Worm (Caenorhabditis elegans): ENCODE data around the gene cki-1.

The cki-1 gene

DNA sequence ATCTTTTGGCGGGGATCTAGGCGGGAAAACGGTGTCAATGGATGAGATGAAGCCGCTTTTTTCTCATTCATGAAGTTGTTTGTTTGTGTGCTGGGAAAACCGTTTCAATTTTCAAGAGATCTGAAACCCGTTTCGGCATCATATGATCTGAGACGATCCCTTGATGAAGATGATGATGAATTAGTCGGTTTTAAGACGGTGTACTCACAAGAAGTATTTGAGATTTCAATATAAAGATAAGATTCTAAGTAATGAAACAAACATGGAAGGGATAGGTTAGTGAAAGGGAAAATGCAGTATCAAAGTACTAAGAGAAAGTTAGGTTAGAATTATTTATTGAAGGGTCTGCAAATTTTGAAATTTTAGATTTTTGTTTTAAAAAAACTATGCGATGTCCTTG is 2.9 kb upstream of the cki-1 start (continued):
- TF ChIP-seq xbp-1 (tag; optimal IDR thresholded peaks at IDR 0.05) = no peak
- peak; percentile 71 for TF ChIP-seq blmp-1 (tag; optimal IDR thresholded peaks at IDR 0.05)
- peak; percentile 28 for TF ChIP-seq snu-23 (GFP tag; optimal IDR thresholded peaks at IDR 0.05)
- TF ChIP-seq C34B4.2 (tag; optimal IDR thresholded peaks at IDR 0.05) = no peak
- TF ChIP-seq ceh-8 (GFP tag; optimal IDR thresholded peaks at IDR 0.05) = no peak
- TF ChIP-seq lsy-2 (tag; optimal IDR thresholded peaks at IDR 0.05) = no peak
- no peak for TF ChIP-seq mef-2 (tag; optimal IDR thresholded peaks at IDR 0.05)
- no peak for TF ChIP-seq dsc-1 (tag; optimal IDR thresholded peaks at IDR 0.05)
- no peak for TF ChIP-seq ceh-90 (tag; optimal IDR thresholded peaks at IDR 0.05)
- TF ChIP-seq mab-9 (GFP tag; IDR thresholded peaks at IDR 0.05) = no peak
- no peak for TF ChIP-seq fos-1 (tag; optimal IDR thresholded peaks at IDR 0.05)
- no peak for TF ChIP-seq isw-1 (GFP tag; IDR thresholded peaks at IDR 0.05)
- no peak for TF ChIP-seq alr-1 (tag; optimal IDR thresholded peaks at IDR 0.05; ENCODE audit: borderline replicate concordance)
- TF ChIP-seq tbx-2 (tag; optimal IDR thresholded peaks at IDR 0.05) = no peak
- no peak for TF ChIP-seq Y116A8C.19 (tag; optimal IDR thresholded peaks at IDR 0.05; ENCODE audit: borderline replicate concordance)

DNA sequence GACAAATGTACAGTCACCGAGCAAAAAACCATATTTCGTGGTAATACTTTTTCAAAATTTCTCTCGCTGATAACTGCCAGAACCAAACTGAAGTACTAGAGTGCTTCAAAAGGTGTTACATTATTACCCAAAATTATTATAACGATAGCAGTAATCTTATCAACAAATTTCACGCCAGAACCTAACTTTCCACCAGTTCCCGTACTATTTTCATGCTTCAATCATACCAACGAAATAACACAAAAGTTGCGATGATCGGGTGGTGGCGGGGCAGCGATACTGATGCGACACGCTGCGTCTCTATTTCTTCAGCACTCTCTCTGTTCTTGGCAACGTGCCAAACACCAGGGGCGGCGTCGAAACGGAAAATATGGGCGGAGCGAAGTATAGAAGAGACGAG is 2.1 kb upstream of the cki-1 start:
- TF ChIP-seq hpl-2 (GFP tag; optimal IDR thresholded peaks at IDR 0.05) (no peak), nhr-47 (tag; optimal IDR thresholded peaks at IDR 0.05) (peak; percentile 36), lsy-2 (tag; optimal IDR thresholded peaks at IDR 0.05) (peak; percentile 17 to 20), pqm-1 (tag; optimal IDR thresholded peaks at IDR 0.05) (peak; percentile 38), tlp-1 (tag; optimal IDR thresholded peaks at IDR 0.05) (peak; percentile 25), zag-1 (tag; optimal IDR thresholded peaks at IDR 0.05) (no peak), fkh-4 (tag; optimal IDR thresholded peaks at IDR 0.05; ENCODE audit: borderline replicate concordance) (no peak), elt-2 (tag; optimal IDR thresholded peaks at IDR 0.05) (peak; percentile 94), nhr-11 (tag; optimal IDR thresholded peaks at IDR 0.05) (no peak), Y116A8C.19 (tag; optimal IDR thresholded peaks at IDR 0.05; ENCODE audit: borderline replicate concordance) (no peak), nhr-19 (GFP tag; conservative IDR thresholded peaks at IDR 0.05) (peak; percentile 58), nhr-71 (tag; optimal IDR thresholded peaks at IDR 0.05) (peak; percentile 70), nhr-20 (tag; optimal IDR thresholded peaks at IDR 0.05) (peak; percentile 52), nhr-85 (tag) (peak; percentile 86), ceh-82 (tag; optimal IDR thresholded peaks at IDR 0.05) (no peak), lin-14 (GFP tag; optimal IDR thresholded peaks at IDR 0.05) (peak; percentile 78), nhr-90 (tag; optimal IDR thresholded peaks at IDR 0.05; ENCODE audit: poor library complexity) (peak; percentile 55), grh-1 (GFP tag; IDR thresholded peaks at IDR 0.05) (0 out of 2 replicates have a peak, but pooled peaks have one; percentile 6), ces-1 (GFP tag; optimal IDR thresholded peaks at IDR 0.05) (no peak), swsn-7 (tag; optimal IDR thresholded peaks at IDR 0.05) (peak; percentile 40), elt-3 (tag; optimal IDR thresholded peaks at IDR 0.05) (peak in 1 of 6 experiments; percentile 4), skn-1 (tag; optimal IDR thresholded peaks at IDR 0.05) (no peak), rnt-1 (tag; optimal IDR thresholded peaks at IDR 0.05) (peak; percentile 66), efl-1 (optimal IDR thresholded peaks at IDR 0.05) (peak in 1 of 2 experiments; percentile 13), efl-1 (GFP tag; optimal IDR thresholded peaks at IDR 0.05 in 1 of 2) (peak in 1 of 2 experiments; percentile 94), blmp-1 (tag; optimal IDR thresholded peaks at IDR 0.05) (peak; percentile 57), F16B12.6 (tag; optimal IDR thresholded peaks at IDR 0.05) (no peak), mdl-1 (tag; optimal IDR thresholded peaks at IDR 0.05) (peak in 1 of 2 experiments; percentile 39), lin-35 (GFP tag; optimal IDR thresholded peaks at IDR 0.05) (peak in 1 of 2 experiments; percentile 61), irx-1 (tag; optimal IDR thresholded peaks at IDR 0.05) (peak; percentile 13), snu-23 (GFP tag; optimal IDR thresholded peaks at IDR 0.05) (peak; percentile 45), ama-1 (optimal IDR thresholded peaks at IDR 0.05) (no peak), egl-13 (tag; optimal IDR thresholded peaks at IDR 0.05) (no peak), sptf-1 (tag; optimal IDR thresholded peaks at IDR 0.05) (no peak), hlh-4 (tag; optimal IDR thresholded peaks at IDR 0.05) (no peak), tbx-2 (tag; optimal IDR thresholded peaks at IDR 0.05) (peak; percentile 7)

Data from whole organism, L1 larva.